Worm (Caenorhabditis elegans) whole organism, L4 larva: ENCODE results near the gene thn-1.

ENCODE experiments used
- Y105C5A.15 ChIP-seq: fragments of 200-800 bp; sonication (Bioruptor generic); IDR thresholded peaks from 2 replicates; pipeline ENCODE4 v1.3.6; 2022; ENCODE audit warnings: missing genetic modification characterization, missing compliant biosample characterization
- ama-1 ChIP-seq: fragments of 150-350 bp; optimal IDR thresholded peaks from 2 replicates; lab custom pipeline; 2014; ENCODE audit warnings: inconsistent platforms, mixed read lengths
- lin-29 ChIP-seq: fragments of 200-800 bp; sonication (Bioruptor generic); IDR thresholded peaks from 2 replicates; pipeline ENCODE4 v1.3.6; 2022; ENCODE audit warnings: missing genetic modification reagents, missing genetic modification characterization, missing compliant biosample characterization
- lin-39 ChIP-seq: fragments of 150-350 bp; optimal IDR thresholded peaks from 2 replicates; lab custom pipeline; 2014; ENCODE audit warnings: missing biosample characterization, missing genetic modification reagents, missing genetic modification characterization
- snpc-4 ChIP-seq: fragments of 150-350 bp; optimal IDR thresholded peaks from 2 replicates; lab custom pipeline; 2014; ENCODE audit warnings: missing biosample characterization, missing genetic modification characterization

- TF ChIP-seq ama-1 = no peak
- TF ChIP-seq lin-39 (tag; lab: Kevin White, UChicago) = no peak
- no peak for TF ChIP-seq Y105C5A.15 (GFP tag; lab: Robert Waterston, UW)
- no peak for TF ChIP-seq lin-29
- no peak for TF ChIP-seq snpc-4
Measured at ce11 chrIV:12334142-12334541, 45.7 kb upstream of the thn-1 start.
